Worm (Caenorhabditis elegans) whole organism, L1 larva: Measurements from ENCODE around the gene C04G6.11.

Experiments used
- dpl-1 ChIP-seq, 3 experiments: fragments of 150-350 bp in 2 of 3; sonication (generic microtip) in 1 of 3; optimal IDR thresholded peaks; 2 replicates each; lab custom pipeline; 2014 to 2017; ENCODE audit warnings: missing biosample characterization in 3 of 3, missing genetic modification characterization in 3 of 3, missing genetic modification reagents in 3 of 3
- elt-3 ChIP-seq, 6 experiments: fragments of 150-350 bp in 1 of 6; sonication (generic microtip); optimal IDR thresholded peaks; 2 replicates each; lab custom pipeline; 2017 to 2018; ENCODE audit warnings: missing biosample characterization in 6 of 6, missing genetic modification characterization in 6 of 6, inconsistent platforms in 1 of 6
- fkh-10 ChIP-seq: sonication (generic microtip); optimal IDR thresholded peaks from 2 replicates; lab custom pipeline; 2017; ENCODE audit warnings: missing biosample characterization, missing genetic modification reagents, missing genetic modification characterization
- lin-13 ChIP-seq: fragments of 150-350 bp; optimal IDR thresholded peaks from 2 replicates; lab custom pipeline; 2014; ENCODE audit warnings: missing biosample characterization, missing genetic modification reagents, missing genetic modification characterization
- lin-15B ChIP-seq: fragments of 150-350 bp; sonication (generic microtip); optimal IDR thresholded peaks from 3 replicates; lab custom pipeline; 2014; ENCODE audit warnings: missing biosample characterization, missing genetic modification characterization
- lir-3 ChIP-seq: sonication (generic microtip); optimal IDR thresholded peaks from 2 replicates; lab custom pipeline; 2016; ENCODE audit warnings: mild to moderate bottlenecking, missing genetic modification characterization, moderate library complexity, missing compliant biosample characterization; ENCODE audit not compliant: poor library complexity
- mep-1 ChIP-seq: fragments of 150-350 bp; optimal IDR thresholded peaks from 2 replicates; lab custom pipeline; 2014; ENCODE audit warnings: missing biosample characterization, missing genetic modification characterization
- nhr-28 ChIP-seq: fragments of 150-350 bp; optimal IDR thresholded peaks from 2 replicates; lab custom pipeline; 2014; ENCODE audit warnings: missing biosample characterization, missing genetic modification characterization
- sptf-1 ChIP-seq: fragments of 150-350 bp; optimal IDR thresholded peaks from 2 replicates; lab custom pipeline; 2014; ENCODE audit warnings: missing biosample characterization, missing genetic modification characterization
- tlp-1 ChIP-seq: fragments of 150-350 bp; optimal IDR thresholded peaks from 2 replicates; lab custom pipeline; 2014; ENCODE audit warnings: missing biosample characterization, missing genetic modification characterization
- unc-62 ChIP-seq: fragments of 150-350 bp; optimal IDR thresholded peaks from 2 replicates; lab custom pipeline; 2014; ENCODE audit warnings: missing biosample characterization, missing genetic modification reagents, missing genetic modification characterization
- ztf-11 ChIP-seq, 2 experiments: sonication (generic microtip); optimal IDR thresholded peaks; 2 replicates each; lab custom pipeline; 2016 to 2017; ENCODE audit warnings: missing genetic modification characterization in 2 of 2, missing biosample characterization in 1 of 2, missing compliant biosample characterization in 1 of 2

ce11 chrII:5141945-5142514, 38.4 kb upstream of the C04G6.11 start, which contains the start of gene nas-29:
- no peak for TF ChIP-seq lin-13 (GFP tag; lab: Kevin White, UChicago)
- no peak for TF ChIP-seq fkh-10 (GFP tag; lab: Kevin White, UChicago)
- TF ChIP-seq tlp-1 (tag; lab: Kevin White, UChicago): no peak
- TF ChIP-seq lir-3 (tag; lab: Kevin White, UChicago): no peak
- no peak for TF ChIP-seq dpl-1 (GFP tag; optimal IDR thresholded peaks at IDR 0.05; lab: Kevin White, UChicago)
- no peak for TF ChIP-seq nhr-28
- no peak for TF ChIP-seq lin-15B (tag; lab: Kevin White, UChicago)
- TF ChIP-seq unc-62: no peak
- no peak for TF ChIP-seq sptf-1
- TF ChIP-seq mep-1 (tag; lab: Kevin White, UChicago): no peak
- no peak for TF ChIP-seq ztf-11 (tag; optimal IDR thresholded peaks at IDR 0.05; lab: Kevin White, UChicago)
- TF ChIP-seq elt-3 (tag; optimal IDR thresholded peaks at IDR 0.05; lab: Kevin White, UChicago): peak in 1 of 6 experiments; percentile 31
